Fruit fly (Drosophila melanogaster): ENCODE measurements around the gene sala.

sala gene

dm6 chr2L:11484407-11484806 lies at the start of gene sala, which contains the start of gene CG43355:
Gene sala, plus strand, starts transcription at chr2L:11484707.
Gene CG43355, plus strand, starts transcription at chr2L:11484707.
- TF ChIP-seq insv (optimal IDR thresholded peaks at IDR 0.05) (no peak), h (optimal IDR thresholded peaks at IDR 0.05) (no peak), ttk (optimal IDR thresholded peaks at IDR 0.05) (no peak), Myc (optimal IDR thresholded peaks at IDR 0.05) (no peak), psq (optimal IDR thresholded peaks at IDR 0.05) (no peak), Sin3A (optimal IDR thresholded peaks at IDR 0.05) (no peak)

- TF ChIP-seq Myc (optimal IDR thresholded peaks at IDR 0.05), result no peak
- no peak for TF ChIP-seq psq (optimal IDR thresholded peaks at IDR 0.05)
- TF ChIP-seq h (optimal IDR thresholded peaks at IDR 0.05), result no peak
- no peak for TF ChIP-seq Sin3A (optimal IDR thresholded peaks at IDR 0.05)
- no peak for TF ChIP-seq insv (optimal IDR thresholded peaks at IDR 0.05)
- no peak for TF ChIP-seq ttk (optimal IDR thresholded peaks at IDR 0.05)
These were observed 48.0 kb upstream of the sala start for dm6 chr2L:11436548-11436947.

dm6 chr2L:11445479-11446379 lies 38.8 kb upstream of the sala start, which contains the start of gene salm:
Gene salm, minus strand, starts transcription at chr2L:11445614.
- no peak for TF ChIP-seq ttk (optimal IDR thresholded peaks at IDR 0.05)
- no peak for TF ChIP-seq psq (optimal IDR thresholded peaks at IDR 0.05)
- no peak for TF ChIP-seq h (optimal IDR thresholded peaks at IDR 0.05)
- no peak for TF ChIP-seq Sin3A (optimal IDR thresholded peaks at IDR 0.05)
- TF ChIP-seq Myc (optimal IDR thresholded peaks at IDR 0.05), result no peak
- TF ChIP-seq insv (optimal IDR thresholded peaks at IDR 0.05), result no peak

- TF ChIP-seq psq (optimal IDR thresholded peaks at IDR 0.05) (no peak), Myc (optimal IDR thresholded peaks at IDR 0.05) (no peak), insv (optimal IDR thresholded peaks at IDR 0.05) (no peak), h (optimal IDR thresholded peaks at IDR 0.05) (no peak), Sin3A (optimal IDR thresholded peaks at IDR 0.05) (no peak), ttk (optimal IDR thresholded peaks at IDR 0.05) (no peak)
These were observed 36.9 kb upstream of the sala start for dm6 chr2L:11447641-11448040.

dm6 chr2L:11452601-11453345 lies 31.7 kb upstream of the sala start:
- TF ChIP-seq psq (optimal IDR thresholded peaks at IDR 0.05) (no peak), Sin3A (optimal IDR thresholded peaks at IDR 0.05) (no peak), Myc (optimal IDR thresholded peaks at IDR 0.05) (no peak), ttk (optimal IDR thresholded peaks at IDR 0.05) (no peak), h (optimal IDR thresholded peaks at IDR 0.05) (no peak), insv (optimal IDR thresholded peaks at IDR 0.05) (no peak)

- TF ChIP-seq Sin3A (optimal IDR thresholded peaks at IDR 0.05), result no peak
- no peak for TF ChIP-seq insv (optimal IDR thresholded peaks at IDR 0.05)
- TF ChIP-seq ttk (optimal IDR thresholded peaks at IDR 0.05), result no peak
- TF ChIP-seq h (optimal IDR thresholded peaks at IDR 0.05), result no peak
- no peak for TF ChIP-seq psq (optimal IDR thresholded peaks at IDR 0.05)
- TF ChIP-seq Myc (optimal IDR thresholded peaks at IDR 0.05), result no peak
These were observed 28.9 kb upstream of the sala start for dm6 chr2L:11455555-11456128.

- TF ChIP-seq psq (optimal IDR thresholded peaks at IDR 0.05), result no peak
- TF ChIP-seq ttk (optimal IDR thresholded peaks at IDR 0.05), result no peak
- no peak for TF ChIP-seq insv (optimal IDR thresholded peaks at IDR 0.05)
- TF ChIP-seq h (optimal IDR thresholded peaks at IDR 0.05), result no peak
- no peak for TF ChIP-seq Sin3A (optimal IDR thresholded peaks at IDR 0.05)
- TF ChIP-seq Myc (optimal IDR thresholded peaks at IDR 0.05), result no peak
These were observed 27.8 kb upstream of the sala start for dm6 chr2L:11456667-11457222.

- TF ChIP-seq psq (optimal IDR thresholded peaks at IDR 0.05) (no peak), Sin3A (optimal IDR thresholded peaks at IDR 0.05) (no peak), insv (optimal IDR thresholded peaks at IDR 0.05) (no peak), h (optimal IDR thresholded peaks at IDR 0.05) (no peak), Myc (optimal IDR thresholded peaks at IDR 0.05) (no peak), ttk (optimal IDR thresholded peaks at IDR 0.05) (no peak)
These were observed 16.4 kb upstream of the sala start for dm6 chr2L:11468082-11468481.

- TF ChIP-seq ttk (optimal IDR thresholded peaks at IDR 0.05), result no peak
- no peak for TF ChIP-seq insv (optimal IDR thresholded peaks at IDR 0.05)
- TF ChIP-seq Sin3A (optimal IDR thresholded peaks at IDR 0.05), result no peak
- no peak for TF ChIP-seq psq (optimal IDR thresholded peaks at IDR 0.05)
- TF ChIP-seq h (optimal IDR thresholded peaks at IDR 0.05), result no peak
- no peak for TF ChIP-seq Myc (optimal IDR thresholded peaks at IDR 0.05)
These were observed 14.5 kb upstream of the sala start for dm6 chr2L:11469973-11470372.

dm6 chr2L:11471979-11472514 lies 12.5 kb upstream of the sala start:
- TF ChIP-seq Sin3A (optimal IDR thresholded peaks at IDR 0.05) (no peak), psq (optimal IDR thresholded peaks at IDR 0.05) (no peak), Myc (optimal IDR thresholded peaks at IDR 0.05) (no peak), h (optimal IDR thresholded peaks at IDR 0.05) (no peak), insv (optimal IDR thresholded peaks at IDR 0.05) (no peak), ttk (optimal IDR thresholded peaks at IDR 0.05) (no peak)

- TF ChIP-seq insv (optimal IDR thresholded peaks at IDR 0.05) (no peak), psq (optimal IDR thresholded peaks at IDR 0.05) (no peak), h (optimal IDR thresholded peaks at IDR 0.05) (no peak), Myc (optimal IDR thresholded peaks at IDR 0.05) (no peak), Sin3A (optimal IDR thresholded peaks at IDR 0.05) (no peak), ttk (optimal IDR thresholded peaks at IDR 0.05) (no peak)
These were observed 9.5 kb upstream of the sala start for dm6 chr2L:11474960-11475359.

Measured in Kc167 (cell line).